Fruit fly (Drosophila melanogaster) whole organism, embryonic: ENCODE data around the gene fmt.

Experiments
- Adf1 ChIP-seq: fragments of 200-800 bp; sonication (Bioruptor generic); IDR thresholded peaks from 2 replicates; pipeline ENCODE4 v1.3.6; 2022; ENCODE audit warnings: missing biosample characterization, missing genetic modification characterization
- Aef1 ChIP-seq: fragments of 200-800 bp; sonication (Bioruptor generic); IDR thresholded peaks from 3 replicates; pipeline ENCODE4 v1.3.6; 2022; ENCODE audit warnings: missing biosample characterization, missing genetic modification characterization
- Atf6 ChIP-seq: fragments of 200-800 bp; sonication (Bioruptor generic); IDR thresholded peaks from 2 replicates; pipeline ENCODE4 v1.3.6; 2022; ENCODE audit warnings: missing biosample characterization, missing genetic modification characterization
- B-H2 ChIP-seq: fragments of 200-800 bp; sonication (Bioruptor generic); optimal IDR thresholded peaks from 2 replicates; lab custom pipeline; 2018; ENCODE audit warnings: missing biosample characterization, mild to moderate bottlenecking, missing genetic modification characterization
- Bdp1 ChIP-seq: fragments of 200-800 bp; sonication (Bioruptor generic); optimal IDR thresholded peaks from 3 replicates; lab custom pipeline; 2016; ENCODE audit warnings: missing biosample characterization, missing genetic modification characterization
- Blimp-1 ChIP-seq: fragments of 200-800 bp; sonication (Bioruptor generic); optimal IDR thresholded peaks from 3 replicates; lab custom pipeline; 2018; ENCODE audit warnings: missing biosample characterization, missing genetic modification characterization, mild to moderate bottlenecking, moderate library complexity, missing genetic modification reagents
- CG10209 ChIP-seq: fragments of 200-800 bp; sonication (Bioruptor generic); optimal IDR thresholded peaks from 3 replicates; lab custom pipeline; 2017; ENCODE audit warnings: missing biosample characterization, mild to moderate bottlenecking, missing genetic modification characterization, missing genetic modification reagents
- CG10366 ChIP-seq: fragments of 200-800 bp; sonication (Bioruptor generic); IDR thresholded peaks from 2 replicates; pipeline ENCODE4 v1.3.6; 2022; ENCODE audit warnings: missing biosample characterization, missing genetic modification characterization
- CG12219 ChIP-seq: fragments of 200-800 bp; sonication (Bioruptor generic); optimal IDR thresholded peaks from 3 replicates; lab custom pipeline; 2018; ENCODE audit warnings: missing biosample characterization, mild to moderate bottlenecking, missing genetic modification characterization
- CG13775 ChIP-seq: fragments of 200-800 bp; sonication (Bioruptor generic); optimal IDR thresholded peaks from 3 replicates; lab custom pipeline; 2017; ENCODE audit warnings: missing biosample characterization, mild to moderate bottlenecking, missing genetic modification characterization
- CG15073 ChIP-seq: fragments of 200-800 bp; sonication (Bioruptor generic); optimal IDR thresholded peaks from 2 replicates; lab custom pipeline; 2016; ENCODE audit warnings: missing biosample characterization, missing genetic modification characterization
- CG15514 ChIP-seq: fragments of 200-800 bp; sonication (Bioruptor generic); optimal IDR thresholded peaks from 3 replicates; lab custom pipeline; 2017; ENCODE audit warnings: missing biosample characterization, missing genetic modification characterization, mild to moderate bottlenecking, moderate library complexity, missing genetic modification reagents
- CG1792 ChIP-seq: fragments of 200-800 bp; sonication (Bioruptor generic); optimal IDR thresholded peaks from 2 replicates; lab custom pipeline; 2016; ENCODE audit warnings: missing biosample characterization, missing genetic modification characterization
- CG18619 ChIP-seq: fragments of 200-800 bp; sonication (Bioruptor generic); optimal IDR thresholded peaks from 3 replicates; lab custom pipeline; 2017; ENCODE audit warnings: missing biosample characterization, mild to moderate bottlenecking, missing genetic modification characterization
- CG2678 ChIP-seq: fragments of 200-800 bp; sonication (Bioruptor generic); optimal IDR thresholded peaks from 3 replicates; lab custom pipeline; 2019; ENCODE audit warnings: missing biosample characterization, mild to moderate bottlenecking, missing genetic modification characterization, moderate library complexity
- CG32767 ChIP-seq: fragments of 200-800 bp; sonication (Bioruptor generic); IDR thresholded peaks from 2 replicates; pipeline ENCODE4 v1.3.6; 2022; ENCODE audit warnings: missing biosample characterization, missing genetic modification characterization
- CG34376 ChIP-seq: fragments of 200-800 bp; sonication (Bioruptor generic); optimal IDR thresholded peaks from 2 replicates; lab custom pipeline; 2018; ENCODE audit warnings: missing biosample characterization, mild to moderate bottlenecking, missing genetic modification characterization
- CG34422 ChIP-seq: fragments of 200-800 bp; sonication (Bioruptor generic); IDR thresholded peaks from 3 replicates; pipeline ENCODE4 v1.3.6; 2022; ENCODE audit warnings: missing biosample characterization, missing genetic modification characterization
- CG3726 ChIP-seq: fragments of 200-800 bp; sonication (Bioruptor generic); IDR thresholded peaks from 3 replicates; pipeline ENCODE4, ENCODE4 v1.3.6; 2022; ENCODE audit warnings: missing biosample characterization, missing genetic modification characterization
- CG7963 ChIP-seq: fragments of 200-800 bp; sonication (Bioruptor generic); IDR thresholded peaks from 3 replicates; pipeline ENCODE4 v1.3.6; 2022; ENCODE audit warnings: missing biosample characterization, missing genetic modification characterization; ENCODE audit not compliant: partially characterized antibody
- CG8944 ChIP-seq: fragments of 200-800 bp; sonication (Bioruptor generic); optimal IDR thresholded peaks from 3 replicates; lab custom pipeline; 2016; ENCODE audit warnings: missing biosample characterization, missing genetic modification characterization
- CG9437 ChIP-seq: fragments of 200-800 bp; sonication (Bioruptor generic); optimal IDR thresholded peaks from 2 replicates; lab custom pipeline; 2018; ENCODE audit warnings: missing biosample characterization, mild to moderate bottlenecking, missing genetic modification characterization
- D ChIP-seq, 2 experiments: fragments of 200-800 bp in 1 of 2; fragments of >200 bp in 1 of 2; sonication (Bioruptor generic) in 1 of 2; optimal IDR thresholded peaks; 2 replicates in 1 of 2; 3 replicates in 1 of 2; lab custom pipeline; 2017; ENCODE audit warnings: mild to moderate bottlenecking in 1 of 2, missing biosample characterization in 1 of 2, missing genetic modification characterization in 1 of 2, missing genetic modification reagents in 1 of 2
- Dek ChIP-seq: fragments of 200-800 bp; sonication (Bioruptor generic); optimal IDR thresholded peaks from 3 replicates; lab custom pipeline; 2019; ENCODE audit warnings: missing biosample characterization, mild to moderate bottlenecking, missing genetic modification characterization, moderate library complexity
- Dip3 ChIP-seq: fragments of 200-800 bp; sonication (Bioruptor generic); optimal IDR thresholded peaks from 3 replicates; lab custom pipeline; 2016; ENCODE audit warnings: missing biosample characterization, missing genetic modification characterization
- Fer3 ChIP-seq: fragments of 200-800 bp; sonication (Bioruptor generic); optimal IDR thresholded peaks from 2 replicates; lab custom pipeline; 2018; ENCODE audit warnings: missing biosample characterization, mild to moderate bottlenecking, missing genetic modification characterization, moderate library complexity
- Hmr ChIP-seq: fragments of 200-800 bp; sonication (Bioruptor generic); optimal IDR thresholded peaks from 3 replicates; lab custom pipeline; 2017; ENCODE audit warnings: mild to moderate bottlenecking, missing biosample characterization, missing genetic modification reagents, missing genetic modification characterization
- Kr ChIP-seq: fragments of 200-800 bp; sonication (Bioruptor generic); optimal IDR thresholded peaks from 2 replicates; lab custom pipeline; 2017; ENCODE audit warnings: missing biosample characterization, mild to moderate bottlenecking, missing genetic modification characterization
- Lim3 ChIP-seq: fragments of 200-800 bp; sonication (Bioruptor generic); IDR thresholded peaks from 2 replicates; pipeline ENCODE4 v1.3.6; 2022; ENCODE audit warnings: missing biosample characterization, missing genetic modification characterization
- Nf-YA ChIP-seq: fragments of 200-800 bp; sonication (Bioruptor generic); IDR thresholded peaks from 2 replicates; pipeline ENCODE4 v1.3.6; 2022; ENCODE audit warnings: missing biosample characterization, missing genetic modification characterization
- Ravus ChIP-seq: fragments of 200-800 bp; sonication (Bioruptor generic); IDR thresholded peaks from 2 replicates; pipeline ENCODE4 v1.3.6; 2022; ENCODE audit warnings: missing biosample characterization, missing genetic modification characterization
- Sox100B ChIP-seq: fragments of 200-800 bp; sonication (Bioruptor generic); optimal IDR thresholded peaks from 3 replicates; lab custom pipeline; 2018; ENCODE audit warnings: missing biosample characterization, mild to moderate bottlenecking, missing genetic modification characterization
- Sox102F ChIP-seq: fragments of 200-800 bp; sonication (Bioruptor generic); optimal IDR thresholded peaks from 2 replicates; lab custom pipeline; 2018; ENCODE audit warnings: missing biosample characterization, mild to moderate bottlenecking, missing genetic modification characterization, moderate library complexity
- Xbp1 ChIP-seq: fragments of 200-800 bp; sonication (Bioruptor generic); optimal IDR thresholded peaks from 3 replicates; lab custom pipeline; 2016; ENCODE audit warnings: missing biosample characterization, mild to moderate bottlenecking, missing genetic modification characterization
- abd-A ChIP-seq: fragments of 200-800 bp; sonication (Bioruptor generic); optimal IDR thresholded peaks from 3 replicates; lab custom pipeline; 2019; ENCODE audit warnings: missing biosample characterization, mild to moderate bottlenecking, missing genetic modification characterization, moderate library complexity
- ase ChIP-seq: fragments of 200-800 bp; sonication (Bioruptor generic); IDR thresholded peaks from 3 replicates; pipeline ENCODE4 v1.3.6; 2022; ENCODE audit warnings: missing biosample characterization, missing genetic modification characterization
- chinmo ChIP-seq: fragments of 200-800 bp; sonication (Bioruptor generic); IDR thresholded peaks from 4 replicates; pipeline ENCODE4 v1.3.6; 2022; ENCODE audit warnings: missing biosample characterization, missing genetic modification characterization; ENCODE audit not compliant: partially characterized antibody
- crol ChIP-seq: fragments of 200-800 bp; sonication (Bioruptor generic); IDR thresholded peaks from 2 replicates; pipeline ENCODE4 v1.3.6; 2022; ENCODE audit warnings: missing biosample characterization, missing genetic modification characterization
- dpn ChIP-seq, 2 experiments: fragments of 200-800 bp; sonication (Bioruptor generic); optimal IDR thresholded peaks; 3 replicates each; lab custom pipeline; 2016; ENCODE audit warnings: missing biosample characterization in 2 of 2, missing genetic modification characterization in 2 of 2
- grn ChIP-seq: fragments of 200-800 bp; sonication (Bioruptor generic); optimal IDR thresholded peaks from 3 replicates; lab custom pipeline; 2017; ENCODE audit warnings: missing biosample characterization, missing genetic modification characterization
- jing ChIP-seq: fragments of 200-800 bp; sonication (Bioruptor generic); optimal IDR thresholded peaks from 2 replicates; lab custom pipeline; 2018; ENCODE audit warnings: missing biosample characterization, mild to moderate bottlenecking, missing genetic modification characterization
- mirr ChIP-seq: fragments of 200-800 bp; sonication (Bioruptor generic); optimal IDR thresholded peaks from 3 replicates; lab custom pipeline; 2018; ENCODE audit warnings: missing biosample characterization, mild to moderate bottlenecking, missing genetic modification characterization
- nerfin-1 ChIP-seq: fragments of 200-800 bp; sonication (Bioruptor generic); optimal IDR thresholded peaks from 3 replicates; lab custom pipeline; 2019; ENCODE audit warnings: missing biosample characterization, mild to moderate bottlenecking, missing genetic modification characterization, moderate library complexity
- p53 ChIP-seq: fragments of 200-800 bp; sonication (Bioruptor generic); optimal IDR thresholded peaks from 2 replicates; lab custom pipeline; 2016; ENCODE audit warnings: missing biosample characterization, missing genetic modification characterization
- pan ChIP-seq, 4 experiments: fragments of >200 bp in 3 of 4; fragments of 200-800 bp in 1 of 4; sonication (Bioruptor generic) in 1 of 4; optimal IDR thresholded peaks in 3 of 4; IDR thresholded peaks in 1 of 4; 2 replicates each; pipeline versions ENCODE4 v1.3.6 to Lab custom; 2017 to 2022; ENCODE audit warnings: missing biosample characterization in 2 of 4, missing genetic modification characterization in 2 of 4, mixed read lengths in 1 of 4
- rib ChIP-seq: fragments of 200-800 bp; sonication (Bioruptor generic); IDR thresholded peaks from 2 replicates; pipeline ENCODE4 v1.3.6; 2022; ENCODE audit warnings: missing biosample characterization, missing genetic modification characterization
- scrt ChIP-seq: fragments of 200-800 bp; sonication (Bioruptor generic); optimal IDR thresholded peaks from 2 replicates; lab custom pipeline; 2018; ENCODE audit warnings: missing biosample characterization, mild to moderate bottlenecking, missing genetic modification characterization, moderate library complexity
- sd ChIP-seq: fragments of 200-800 bp; sonication (Bioruptor generic); optimal IDR thresholded peaks from 3 replicates; lab custom pipeline; 2018; ENCODE audit warnings: missing biosample characterization, mild to moderate bottlenecking, missing genetic modification characterization, moderate library complexity
- sim ChIP-seq: fragments of 200-800 bp; sonication (Bioruptor generic); IDR thresholded peaks from 2 replicates; pipeline ENCODE4 v1.3.6; 2022; ENCODE audit warnings: missing biosample characterization, missing genetic modification characterization
- sr ChIP-seq: fragments of 200-800 bp; sonication (Bioruptor generic); IDR thresholded peaks from 3 replicates; pipeline ENCODE4 v1.3.6; 2022; ENCODE audit warnings: missing biosample characterization, missing genetic modification characterization
- wdn ChIP-seq: fragments of 200-800 bp; sonication (Bioruptor generic); IDR thresholded peaks from 2 replicates; pipeline ENCODE4 v1.3.6; 2022; ENCODE audit warnings: missing biosample characterization, missing genetic modification characterization

The fmt gene

DNA sequence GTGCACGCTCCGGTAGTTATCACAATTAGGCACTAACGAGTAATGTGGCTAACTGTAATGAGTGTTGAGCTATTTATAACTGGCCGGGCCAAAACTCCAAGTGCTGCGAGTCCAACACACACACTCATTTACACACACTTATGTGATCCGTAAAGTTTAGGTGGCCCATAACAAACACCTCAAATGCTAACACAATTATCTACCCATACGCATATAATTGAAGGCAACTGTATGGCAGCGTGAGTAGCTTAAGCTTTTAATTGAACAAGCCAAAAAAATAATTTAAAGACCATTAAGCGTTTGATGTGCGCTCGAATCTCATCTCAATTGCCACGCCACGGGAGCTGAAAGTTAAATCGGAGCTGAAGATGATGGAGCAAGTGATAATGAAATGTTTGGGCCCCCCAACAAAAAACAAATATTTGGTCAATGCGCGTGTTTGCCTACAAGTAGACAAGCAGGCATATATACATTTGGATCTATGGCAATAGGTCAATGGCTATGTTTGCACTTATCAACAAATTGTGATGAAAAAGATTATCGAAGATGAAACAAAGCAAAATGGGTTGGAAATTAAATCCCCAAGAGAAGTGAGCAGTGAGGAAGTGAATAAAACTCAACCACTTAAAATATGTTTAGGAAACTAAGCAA is 33.6 kb downstream of the fmt start, which contains the start of gene Cpr65Av (continued):
- no peak for TF ChIP-seq CG1792
- no peak for TF ChIP-seq CG7963 (GFP tag; lab: Robert Waterston, UW)
- TF ChIP-seq CG15514 (GFP tag; lab: Kevin White, UChicago): no peak
- no peak for TF ChIP-seq CG15073
- TF ChIP-seq CG18619 (GFP tag; lab: Kevin White, UChicago): peak; percentile 16
- no peak for TF ChIP-seq CG3726 (GFP tag; lab: Robert Waterston, UW)
- TF ChIP-seq CG34422 (GFP tag; lab: Robert Waterston, UW): no peak
- TF ChIP-seq Fer3: no peak
- TF ChIP-seq Nf-YA (GFP tag; lab: Robert Waterston, UW): peak; percentile 33; the same call in 1 of the 2 replicates
- TF ChIP-seq jing: no peak
- peak; percentile 23 for TF ChIP-seq CG12219 (GFP tag; lab: Kevin White, UChicago)
- peak; percentile 27 for TF ChIP-seq CG2678 (tag; lab: Kevin White, UChicago)
- no peak for TF ChIP-seq crol
- TF ChIP-seq mirr (GFP tag; lab: Kevin White, UChicago): peak; percentile 28
- TF ChIP-seq Lim3 (GFP tag; lab: Robert Waterston, UW): no peak
- no peak for TF ChIP-seq Kr
- no peak for TF ChIP-seq Ravus
- TF ChIP-seq sr (GFP tag; lab: Robert Waterston, UW): 0 out of 3 replicates have a peak, but pooled peaks have one; percentile 24
- TF ChIP-seq Sox100B (GFP tag; lab: Kevin White, UChicago): peak; percentile 38
- TF ChIP-seq p53 (GFP tag; lab: Kevin White, UChicago): no peak
- no peak for TF ChIP-seq B-H2 (GFP tag; lab: Kevin White, UChicago)
- TF ChIP-seq scrt (GFP tag; lab: Kevin White, UChicago): no peak
- TF ChIP-seq CG9437 (GFP tag; lab: Kevin White, UChicago): no peak
- no peak for TF ChIP-seq wdn
- TF ChIP-seq CG34376 (GFP tag; lab: Kevin White, UChicago): no peak
- TF ChIP-seq grn: no peak
- no peak for TF ChIP-seq Dip3 (GFP tag; lab: Kevin White, UChicago)
- TF ChIP-seq Adf1 (GFP tag; lab: Robert Waterston, UW): no peak
- peak; percentile 13 for TF ChIP-seq Blimp-1
- no peak for TF ChIP-seq CG10366 (GFP tag; lab: Robert Waterston, UW)
- TF ChIP-seq dpn (GFP tag; optimal IDR thresholded peaks at IDR 0.05; lab: Kevin White, UChicago): no peak
- no peak for TF ChIP-seq Bdp1 (GFP tag; lab: Kevin White, UChicago)
- TF ChIP-seq Atf6 (GFP tag; lab: Robert Waterston, UW): no peak
- TF ChIP-seq pan (optimal IDR thresholded peaks at IDR 0.05; lab: Kevin White, UChicago): no peak
- TF ChIP-seq pan (GFP tag; optimal IDR thresholded peaks at IDR 0.05 in 1 of 2, IDR thresholded peaks at IDR 0.05 in 1 of 2): no peak
- TF ChIP-seq CG32767 (GFP tag; lab: Robert Waterston, UW): no peak
- TF ChIP-seq Hmr (GFP tag; lab: Kevin White, UChicago): no peak
- no peak for TF ChIP-seq ase (GFP tag; lab: Robert Waterston, UW)
- no peak for TF ChIP-seq Xbp1
- TF ChIP-seq, all 482 proteins: peak for 66

DNA sequence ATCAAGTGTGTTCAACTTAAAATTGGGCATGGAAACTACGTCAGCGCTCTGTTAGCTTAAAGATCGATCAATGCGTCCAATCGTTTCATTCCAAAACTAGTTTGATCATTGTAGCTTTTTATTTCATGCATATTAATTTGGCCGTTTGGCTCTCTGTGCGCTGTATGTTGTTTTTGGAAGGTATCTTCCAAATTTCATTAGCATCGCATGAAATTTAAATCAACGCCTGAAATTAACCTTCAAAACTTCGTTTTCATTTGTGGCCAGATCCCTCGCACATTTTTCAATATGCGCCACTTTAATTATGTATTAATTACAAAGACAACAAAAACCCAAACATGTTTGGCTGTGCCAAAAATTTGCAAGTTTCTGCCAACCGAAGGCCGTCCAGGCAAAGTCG is 35.1 kb downstream of the fmt start:
- peak; percentile 51 for TF ChIP-seq sd (tag; lab: Kevin White, UChicago)
- TF ChIP-seq sim (GFP tag; lab: Robert Waterston, UW): no peak
- TF ChIP-seq D (optimal IDR thresholded peaks at IDR 0.05; lab: Kevin White, UChicago): no peak
- no peak for TF ChIP-seq D (GFP tag; optimal IDR thresholded peaks at IDR 0.05; lab: Kevin White, UChicago)
- TF ChIP-seq rib (GFP tag; lab: Robert Waterston, UW): peak; percentile 51; the same call in 1 of the 2 replicates
- no peak for TF ChIP-seq nerfin-1
- TF ChIP-seq Dek (tag; lab: Kevin White, UChicago): no peak
- no peak for TF ChIP-seq Aef1 (GFP tag; lab: Robert Waterston, UW)
- TF ChIP-seq CG8944 (GFP tag; lab: Kevin White, UChicago): no peak
- peak; percentile 62 for TF ChIP-seq abd-A (tag; lab: Kevin White, UChicago)
- TF ChIP-seq CG10209 (GFP tag; lab: Kevin White, UChicago): no peak
- no peak for TF ChIP-seq CG13775 (GFP tag; lab: Kevin White, UChicago)
- no peak for TF ChIP-seq Sox102F (GFP tag; lab: Kevin White, UChicago)
- TF ChIP-seq chinmo (GFP tag; lab: Robert Waterston, UW): peak; percentile 79; the same call in 3 of the 4 replicates
